Worm (Caenorhabditis elegans) whole organism, L1 larva: ENCODE measurements around the gene ZK185.4.

ENCODE experiments used
- blmp-1 ChIP-seq: fragments of 150-350 bp; optimal IDR thresholded peaks from 2 replicates; lab custom pipeline; 2014; ENCODE audit warnings: missing biosample characterization, missing genetic modification characterization
- ceh-63 ChIP-seq: fragments of 200-800 bp; sonication (Bioruptor generic); optimal IDR thresholded peaks from 2 replicates; lab custom pipeline; 2018; ENCODE audit warnings: mild to moderate bottlenecking, missing genetic modification characterization, missing compliant biosample characterization
- jun-1 ChIP-seq: fragments of 150-350 bp; optimal IDR thresholded peaks from 2 replicates; lab custom pipeline; 2014; ENCODE audit warnings: missing biosample characterization, missing genetic modification reagents, missing genetic modification characterization
- nhr-12 ChIP-seq: sonication (generic microtip); optimal IDR thresholded peaks from 2 replicates; lab custom pipeline; 2017; ENCODE audit warnings: missing biosample characterization, missing genetic modification characterization
- nhr-237 ChIP-seq: fragments of 150-350 bp; optimal IDR thresholded peaks from 2 replicates; lab custom pipeline; 2014; ENCODE audit warnings: missing biosample characterization, missing genetic modification characterization
- nhr-47 ChIP-seq: sonication (generic microtip); optimal IDR thresholded peaks from 2 replicates; lab custom pipeline; 2016; ENCODE audit warnings: mild to moderate bottlenecking, missing genetic modification characterization, moderate library complexity, missing compliant biosample characterization
- pax-3 ChIP-seq: fragments of 200-800 bp; sonication (Bioruptor generic); optimal IDR thresholded peaks from 2 replicates; lab custom pipeline; 2018; ENCODE audit warnings: mild to moderate bottlenecking, missing genetic modification characterization, moderate library complexity, missing compliant biosample characterization
- pqm-1 ChIP-seq: sonication (generic microtip); optimal IDR thresholded peaks from 3 replicates; lab custom pipeline; 2017; ENCODE audit warnings: missing biosample characterization, missing genetic modification characterization
- snpc-4 ChIP-seq: fragments of 150-350 bp; optimal IDR thresholded peaks from 2 replicates; lab custom pipeline; 2014; ENCODE audit warnings: missing biosample characterization, missing genetic modification characterization
- ztf-4 ChIP-seq: fragments of 150-350 bp; optimal IDR thresholded peaks from 2 replicates; lab custom pipeline; 2014; ENCODE audit warnings: missing biosample characterization, missing genetic modification characterization

- no peak for TF ChIP-seq nhr-12 (tag; lab: Kevin White, UChicago)
- TF ChIP-seq snpc-4: no peak
- TF ChIP-seq jun-1: no peak
- TF ChIP-seq nhr-47 (tag; lab: Kevin White, UChicago): peak; percentile 27
- TF ChIP-seq pqm-1 (tag; lab: Kevin White, UChicago): no peak
- no peak for TF ChIP-seq blmp-1 (tag; lab: Kevin White, UChicago)
- TF ChIP-seq ceh-63 (GFP tag; lab: Kevin White, UChicago): no peak
- no peak for TF ChIP-seq pax-3 (tag; lab: Kevin White, UChicago)
- no peak for TF ChIP-seq nhr-237 (tag; lab: Kevin White, UChicago)
- TF ChIP-seq ztf-4 (tag; lab: Kevin White, UChicago): no peak
These were observed 37.7 kb upstream of the ZK185.4 start for ce11 chrIV:4570599-4570998.
